Worm (Caenorhabditis elegans): Measurements from ENCODE around the gene F57E7.4.

ce11 chrV:16506650-16507049, 25.8 kb upstream of the F57E7.4 start:
- TF ChIP-seq nhr-237 (tag; optimal IDR thresholded peaks at IDR 0.05) (no peak), lin-38 (GFP tag; IDR thresholded peaks at IDR 0.05) (no peak), mxl-3 (GFP tag; optimal IDR thresholded peaks at IDR 0.05) (no peak), ces-1 (GFP tag; optimal IDR thresholded peaks at IDR 0.05) (no peak), pqm-1 (tag; optimal IDR thresholded peaks at IDR 0.05) (no peak), nhr-11 (tag; optimal IDR thresholded peaks at IDR 0.05) (no peak), nhr-6 (tag; optimal IDR thresholded peaks at IDR 0.05) (no peak), saeg-2 (GFP tag; IDR thresholded peaks at IDR 0.05) (no peak)
